Worm (Caenorhabditis elegans) whole organism, L4 larva: ENCODE measurements around the gene srz-64.

Source experiments
- D1046.2 ChIP-seq: fragments of 200-800 bp; sonication (Bioruptor generic); IDR thresholded peaks from 2 replicates; pipeline ENCODE4 v1.3.6; 2022; ENCODE audit warnings: missing genetic modification characterization, missing compliant biosample characterization
- F10B5.3 ChIP-seq: sonication (generic microtip); optimal IDR thresholded peaks from 2 replicates; lab custom pipeline; 2016; ENCODE audit warnings: mild to moderate bottlenecking, missing genetic modification characterization, missing compliant biosample characterization
- F26F4.8 ChIP-seq: fragments of 200-800 bp; sonication (Bioruptor generic); conservative IDR thresholded peaks from 2 replicates; pipeline ENCODE4 v1.3.6; 2022; ENCODE audit warnings: missing genetic modification characterization, missing compliant biosample characterization
- F44E2.7 ChIP-seq: fragments of 200-800 bp; sonication (Bioruptor generic); IDR thresholded peaks from 2 replicates; pipeline ENCODE4 v2.1.2; 2022; ENCODE audit warnings: missing genetic modification characterization, missing compliant biosample characterization
- T26A8.4 ChIP-seq: fragments of 200-800 bp; sonication (Bioruptor generic); IDR thresholded peaks from 2 replicates; pipeline ENCODE4 v1.3.6; 2022; ENCODE audit warnings: missing genetic modification characterization, missing compliant biosample characterization
- Y48G9A.11 ChIP-seq: fragments of 200-800 bp; sonication (Bioruptor generic); IDR thresholded peaks from 2 replicates; pipeline ENCODE4 v1.3.6; 2022; ENCODE audit warnings: missing genetic modification reagents, missing genetic modification characterization, missing compliant biosample characterization
- ZK337.2 ChIP-seq: fragments of 200-800 bp; sonication (Bioruptor generic); IDR thresholded peaks from 2 replicates; pipeline ENCODE4 v1.3.6; 2022; ENCODE audit warnings: missing genetic modification reagents, missing genetic modification characterization, missing compliant biosample characterization
- aha-1 ChIP-seq: fragments of 150-350 bp; peaks from one replicate; lab custom pipeline; 2014; ENCODE audit warnings: missing biosample characterization, missing genetic modification characterization
- ama-1 ChIP-seq: fragments of 150-350 bp; optimal IDR thresholded peaks from 2 replicates; lab custom pipeline; 2014; ENCODE audit warnings: inconsistent platforms, mixed read lengths
- attf-4 ChIP-seq: sonication (generic microtip); optimal IDR thresholded peaks from 3 replicates; lab custom pipeline; 2017; ENCODE audit warnings: missing biosample characterization, missing genetic modification characterization
- ceh-20 ChIP-seq: fragments of 200-800 bp; sonication (Bioruptor generic); IDR thresholded peaks from 2 replicates; pipeline ENCODE4 v1.3.6; 2022; ENCODE audit warnings: missing genetic modification reagents, missing genetic modification characterization, missing compliant biosample characterization
- ceh-28 ChIP-seq: fragments of 150-350 bp; optimal IDR thresholded peaks from 2 replicates; lab custom pipeline; 2014; ENCODE audit warnings: missing biosample characterization, missing genetic modification reagents, missing genetic modification characterization
- ceh-32 ChIP-seq: sonication (generic microtip); optimal IDR thresholded peaks from 2 replicates; lab custom pipeline; 2016; ENCODE audit warnings: mild to moderate bottlenecking, missing genetic modification characterization, missing compliant biosample characterization; ENCODE audit not compliant: poor library complexity
- ceh-44 ChIP-seq: fragments of 200-800 bp; sonication (Bioruptor generic); IDR thresholded peaks from 2 replicates; pipeline ENCODE4 v1.3.6; 2022; ENCODE audit warnings: missing genetic modification reagents, missing genetic modification characterization, missing compliant biosample characterization
- ceh-82 ChIP-seq: sonication (generic microtip); optimal IDR thresholded peaks from 2 replicates; lab custom pipeline; 2017; ENCODE audit warnings: missing biosample characterization, missing genetic modification characterization
- ctbp-1 ChIP-seq: fragments of 200-800 bp; sonication (Bioruptor generic); IDR thresholded peaks from 2 replicates; pipeline ENCODE4 v1.3.6; 2022; ENCODE audit warnings: missing genetic modification reagents, missing genetic modification characterization, missing compliant biosample characterization
- daf-12 ChIP-seq: fragments of 150-350 bp; optimal IDR thresholded peaks from 2 replicates; lab custom pipeline; 2014; ENCODE audit warnings: missing biosample characterization, missing genetic modification reagents, missing genetic modification characterization
- daf-16 ChIP-seq, 3 experiments: sonication (generic microtip); optimal IDR thresholded peaks; 2 replicates each; lab custom pipeline; 2016 to 2017; ENCODE audit warnings: missing genetic modification characterization in 3 of 3, missing genetic modification reagents in 3 of 3, mild to moderate bottlenecking in 2 of 3, missing compliant biosample characterization in 2 of 3, missing biosample characterization in 1 of 3, moderate library complexity in 1 of 3
- daf-8 ChIP-seq: fragments of 200-800 bp; sonication (Bioruptor generic); IDR thresholded peaks from 2 replicates; pipeline ENCODE4 v1.3.6; 2022; ENCODE audit warnings: missing genetic modification characterization, missing compliant biosample characterization
- dmd-8 ChIP-seq: fragments of 200-800 bp; sonication (Bioruptor generic); IDR thresholded peaks from 2 replicates; pipeline ENCODE4 v1.3.6; 2022; ENCODE audit warnings: missing genetic modification characterization, missing compliant biosample characterization
- duxl-1 ChIP-seq: sonication (generic microtip); optimal IDR thresholded peaks from 2 replicates; lab custom pipeline; 2016; ENCODE audit warnings: mild to moderate bottlenecking, missing genetic modification characterization, moderate library complexity, missing compliant biosample characterization; ENCODE audit not compliant: poor library complexity
- dve-1 ChIP-seq: sonication (generic microtip); optimal IDR thresholded peaks from 2 replicates; lab custom pipeline; 2017; ENCODE audit warnings: antibody characterized with exemption, mild to moderate bottlenecking, missing genetic modification characterization, missing compliant biosample characterization; ENCODE audit not compliant: insufficient read depth
- gei-8 ChIP-seq: fragments of 200-800 bp; sonication (Bioruptor generic); optimal IDR thresholded peaks from 2 replicates; lab custom pipeline; 2018; ENCODE audit warnings: mild to moderate bottlenecking, missing genetic modification characterization, missing compliant biosample characterization
- hlh-30 ChIP-seq: sonication (generic microtip); optimal IDR thresholded peaks from 2 replicates; lab custom pipeline; 2017; ENCODE audit warnings: antibody characterized with exemption, mild to moderate bottlenecking, missing genetic modification characterization, missing compliant biosample characterization; ENCODE audit not compliant: insufficient read depth
- hmg-1.1 ChIP-seq: fragments of 200-800 bp; sonication (Bioruptor generic); IDR thresholded peaks from 2 replicates; pipeline ENCODE4 v1.3.6; 2022; ENCODE audit warnings: missing genetic modification reagents, missing genetic modification characterization, missing compliant biosample characterization
- lim-7 ChIP-seq: fragments of 200-800 bp; sonication (Bioruptor generic); IDR thresholded peaks from 2 replicates; pipeline ENCODE4 v1.3.6; 2022; ENCODE audit warnings: missing genetic modification characterization, missing compliant biosample characterization
- lin-13 ChIP-seq: fragments of 150-350 bp; optimal IDR thresholded peaks from 2 replicates; lab custom pipeline; 2014; ENCODE audit warnings: missing biosample characterization, missing genetic modification reagents, missing genetic modification characterization
- lin-15B ChIP-seq: fragments of 150-350 bp; sonication (generic microtip); optimal IDR thresholded peaks from 3 replicates; lab custom pipeline; 2014; ENCODE audit warnings: missing biosample characterization, missing genetic modification characterization
- lin-29 ChIP-seq: fragments of 200-800 bp; sonication (Bioruptor generic); IDR thresholded peaks from 2 replicates; pipeline ENCODE4 v1.3.6; 2022; ENCODE audit warnings: missing genetic modification reagents, missing genetic modification characterization, missing compliant biosample characterization
- lsy-2 ChIP-seq, 2 experiments: fragments of 150-350 bp in 1 of 2; sonication (generic microtip) in 1 of 2; optimal IDR thresholded peaks; 2 replicates each; lab custom pipeline; 2014 to 2017; ENCODE audit warnings: missing biosample characterization in 2 of 2, missing genetic modification characterization in 2 of 2
- madf-9 ChIP-seq: fragments of 200-800 bp; sonication (Bioruptor generic); conservative IDR thresholded peaks from 2 replicates; pipeline ENCODE4 v1.3.6; 2022; ENCODE audit warnings: missing genetic modification reagents, missing genetic modification characterization, missing compliant biosample characterization
- mep-1 ChIP-seq: fragments of 150-350 bp; sonication (generic microtip); optimal IDR thresholded peaks from 3 replicates; lab custom pipeline; 2014; ENCODE audit warnings: missing biosample characterization, missing genetic modification characterization
- mes-2 ChIP-seq: sonication (generic microtip); optimal IDR thresholded peaks from 2 replicates; lab custom pipeline; 2016; ENCODE audit warnings: missing genotype, mild to moderate bottlenecking, missing genetic modification characterization, missing compliant biosample characterization; ENCODE audit not compliant: poor library complexity, severe bottlenecking
- nhr-102 ChIP-seq: sonication (generic microtip); optimal IDR thresholded peaks from 2 replicates; lab custom pipeline; 2016; ENCODE audit warnings: mild to moderate bottlenecking, missing genetic modification characterization, moderate library complexity, missing compliant biosample characterization
- nhr-48 ChIP-seq: sonication (generic microtip); optimal IDR thresholded peaks from 2 replicates; lab custom pipeline; 2016; ENCODE audit warnings: mild to moderate bottlenecking, missing genetic modification characterization, missing compliant biosample characterization
- pha-4 ChIP-seq, 2 experiments: fragments of 150-350 bp in 1 of 2; fragments of 200-800 bp in 1 of 2; sonication (Bioruptor generic) in 1 of 2; IDR thresholded peaks in 1 of 2; optimal IDR thresholded peaks in 1 of 2; 2 replicates each; pipeline versions ENCODE4 v1.3.6 to Lab custom; 2014 to 2022; ENCODE audit warnings: missing genetic modification characterization in 2 of 2, missing genetic modification reagents in 2 of 2, missing biosample characterization in 1 of 2, missing compliant biosample characterization in 1 of 2
- php-3 ChIP-seq: fragments of 200-800 bp; sonication (Bioruptor generic); IDR thresholded peaks from 2 replicates; pipeline ENCODE4 v1.3.6; 2022; ENCODE audit warnings: missing genetic modification reagents, missing genetic modification characterization, missing compliant biosample characterization
- rbr-2 ChIP-seq: sonication (generic microtip); optimal IDR thresholded peaks from 2 replicates; lab custom pipeline; 2016; ENCODE audit warnings: missing genotype, missing genetic modification characterization, missing compliant biosample characterization
- saeg-2 ChIP-seq: fragments of 200-800 bp; sonication (Bioruptor generic); IDR thresholded peaks from 2 replicates; pipeline ENCODE4 v1.3.6; 2022; ENCODE audit warnings: missing genetic modification reagents, missing genetic modification characterization, missing compliant biosample characterization
- skn-1 ChIP-seq: fragments of 150-350 bp; optimal IDR thresholded peaks from 2 replicates; lab custom pipeline; 2014; ENCODE audit warnings: missing biosample characterization, missing genetic modification characterization
- spr-1 ChIP-seq: sonication (generic microtip); optimal IDR thresholded peaks from 2 replicates; lab custom pipeline; 2016; ENCODE audit warnings: mild to moderate bottlenecking, missing genetic modification characterization, missing compliant biosample characterization
- tra-1 ChIP-seq: fragments of 200-800 bp; sonication (Bioruptor generic); IDR thresholded peaks from 2 replicates; pipeline ENCODE4 v1.3.6; 2022; ENCODE audit warnings: missing genetic modification reagents, missing genetic modification characterization, missing compliant biosample characterization
- unc-130 ChIP-seq: sonication (generic microtip); optimal IDR thresholded peaks from 2 replicates; lab custom pipeline; 2016; ENCODE audit warnings: missing genetic modification reagents, missing genetic modification characterization, missing compliant biosample characterization
- vab-7 ChIP-seq: fragments of 200-800 bp; sonication (Bioruptor generic); IDR thresholded peaks from 2 replicates; pipeline ENCODE4 v1.3.6; 2022; ENCODE audit warnings: missing genetic modification reagents, missing genetic modification characterization, missing compliant biosample characterization
- zag-1 ChIP-seq: fragments of 150-350 bp; optimal IDR thresholded peaks from 2 replicates; lab custom pipeline; 2014; ENCODE audit warnings: missing biosample characterization, missing genetic modification characterization
- zip-11 ChIP-seq: fragments of 200-800 bp; sonication (Bioruptor generic); IDR thresholded peaks from 2 replicates; pipeline ENCODE4 v1.3.6; 2022; ENCODE audit warnings: missing genetic modification characterization, missing compliant biosample characterization
- zip-2 ChIP-seq: fragments of 150-350 bp; optimal IDR thresholded peaks from 2 replicates; lab custom pipeline; 2014; ENCODE audit warnings: missing biosample characterization, missing genetic modification characterization
- ztf-7 ChIP-seq: fragments of 150-350 bp; optimal IDR thresholded peaks from 2 replicates; lab custom pipeline; 2014; ENCODE audit warnings: missing biosample characterization, missing genetic modification characterization

srz-64 gene

DNA sequence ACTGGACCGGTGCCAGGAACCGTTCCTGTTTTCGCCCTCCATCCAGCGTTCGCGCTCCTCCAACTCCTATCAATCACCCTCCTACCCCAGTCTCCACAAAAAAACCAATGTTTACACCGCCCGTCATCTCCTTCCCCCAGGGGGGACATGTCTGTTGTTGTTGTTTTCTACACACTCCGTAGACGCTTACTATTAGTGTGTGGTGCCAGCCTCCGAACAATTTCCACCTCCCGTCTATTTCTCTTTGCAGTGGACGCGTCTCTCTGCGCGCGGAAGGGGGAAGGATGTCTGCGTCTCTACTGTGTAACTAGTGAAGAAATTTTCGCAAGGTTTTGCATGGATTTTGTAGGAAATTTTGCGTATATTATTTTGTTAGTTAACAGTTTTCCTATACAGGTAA, 50.6 kb downstream of the srz-64 start (continued):
- no peak for TF ChIP-seq ceh-32 (tag; lab: Kevin White, UChicago)
- TF ChIP-seq F10B5.3 (tag; lab: Kevin White, UChicago), result no peak
- peak; percentile 33 for TF ChIP-seq mep-1
- no peak for TF ChIP-seq ztf-7
- TF ChIP-seq ceh-82 (tag; lab: Kevin White, UChicago), result no peak
- no peak for TF ChIP-seq ama-1 (lab: Kevin White, UChicago)
- TF ChIP-seq hlh-30 (tag; lab: Kevin White, UChicago), result peak; percentile 32
- TF ChIP-seq lin-29, result 0 out of 2 replicates have a peak, but pooled peaks have one; percentile 23
- peak; percentile 33 for TF ChIP-seq dve-1 (tag; lab: Kevin White, UChicago)
- no peak for TF ChIP-seq unc-130
- peak; percentile 74 for TF ChIP-seq rbr-2
- no peak for TF ChIP-seq daf-8 (GFP tag; lab: Robert Waterston, UW)
- TF ChIP-seq hmg-1.1 (GFP tag; lab: Robert Waterston, UW), result peak; percentile 32; the same call in 1 of the 2 replicates
- no peak for TF ChIP-seq spr-1 (tag; lab: Kevin White, UChicago)
- TF ChIP-seq vab-7, result no peak
- TF ChIP-seq lin-13, result no peak
- TF ChIP-seq lim-7, result no peak
- no peak for TF ChIP-seq skn-1 (tag; lab: Kevin White, UChicago)
- TF ChIP-seq zag-1 (tag; lab: Kevin White, UChicago), result no peak
- TF ChIP-seq ceh-44, result no peak
- no peak for TF ChIP-seq pha-4 (GFP tag; IDR thresholded peaks at IDR 0.05; lab: Robert Waterston, UW)
- peak; percentile 86 for TF ChIP-seq pha-4 (tag; optimal IDR thresholded peaks at IDR 0.05; lab: Kevin White, UChicago)
- no peak for TF ChIP-seq lin-15B (tag; lab: Kevin White, UChicago)
- peak; percentile 51 for TF ChIP-seq aha-1 (tag; lab: Kevin White, UChicago)
- no peak for TF ChIP-seq nhr-48 (tag; lab: Kevin White, UChicago)
- peak; percentile 55 for TF ChIP-seq mes-2
- no peak for TF ChIP-seq Y48G9A.11 (GFP tag; lab: Robert Waterston, UW)
- no peak for TF ChIP-seq tra-1 (GFP tag; lab: Robert Waterston, UW)
- no peak for TF ChIP-seq daf-12 (tag; lab: Kevin White, UChicago)
- TF ChIP-seq lsy-2 (tag; optimal IDR thresholded peaks at IDR 0.05; lab: Kevin White, UChicago), result peak in 1 of 2 experiments; percentile 12
- no peak for TF ChIP-seq ZK337.2 (GFP tag; lab: Robert Waterston, UW)
- peak; percentile 17 for TF ChIP-seq ceh-28 (tag; lab: Kevin White, UChicago)
- TF ChIP-seq dmd-8 (GFP tag; lab: Robert Waterston, UW), result no peak
- TF ChIP-seq D1046.2 (GFP tag; lab: Robert Waterston, UW), result no peak
- TF ChIP-seq ctbp-1 (GFP tag; lab: Robert Waterston, UW), result 0 out of 2 replicates have a peak, but pooled peaks have one; percentile 14
- peak; percentile 57 for TF ChIP-seq php-3 (GFP tag; lab: Robert Waterston, UW)
- TF ChIP-seq daf-16 (GFP tag; optimal IDR thresholded peaks at IDR 0.05; lab: Kevin White, UChicago), result peak in 1 of 2 experiments; percentile 88
- peak; percentile 64 for TF ChIP-seq daf-16 (tag; optimal IDR thresholded peaks at IDR 0.05; lab: Kevin White, UChicago)
- peak; percentile 92 for TF ChIP-seq madf-9 (GFP tag; lab: Robert Waterston, UW)
- TF ChIP-seq nhr-102 (tag; lab: Kevin White, UChicago), result peak; percentile 27
- TF ChIP-seq attf-4, result no peak
- no peak for TF ChIP-seq zip-11 (GFP tag; lab: Robert Waterston, UW)
- no peak for TF ChIP-seq saeg-2
- no peak for TF ChIP-seq F26F4.8
- no peak for TF ChIP-seq gei-8
- no peak for TF ChIP-seq F44E2.7
- no peak for TF ChIP-seq ceh-20 (GFP tag; lab: Robert Waterston, UW)
- peak; percentile 62 for TF ChIP-seq T26A8.4
- no peak for TF ChIP-seq duxl-1
- TF ChIP-seq zip-2 (tag; lab: Kevin White, UChicago), result no peak
- TF ChIP-seq, all 104 proteins: peak for 24
